Fruit fly (Drosophila melanogaster): ENCODE results near the gene Prp31.

DNA sequence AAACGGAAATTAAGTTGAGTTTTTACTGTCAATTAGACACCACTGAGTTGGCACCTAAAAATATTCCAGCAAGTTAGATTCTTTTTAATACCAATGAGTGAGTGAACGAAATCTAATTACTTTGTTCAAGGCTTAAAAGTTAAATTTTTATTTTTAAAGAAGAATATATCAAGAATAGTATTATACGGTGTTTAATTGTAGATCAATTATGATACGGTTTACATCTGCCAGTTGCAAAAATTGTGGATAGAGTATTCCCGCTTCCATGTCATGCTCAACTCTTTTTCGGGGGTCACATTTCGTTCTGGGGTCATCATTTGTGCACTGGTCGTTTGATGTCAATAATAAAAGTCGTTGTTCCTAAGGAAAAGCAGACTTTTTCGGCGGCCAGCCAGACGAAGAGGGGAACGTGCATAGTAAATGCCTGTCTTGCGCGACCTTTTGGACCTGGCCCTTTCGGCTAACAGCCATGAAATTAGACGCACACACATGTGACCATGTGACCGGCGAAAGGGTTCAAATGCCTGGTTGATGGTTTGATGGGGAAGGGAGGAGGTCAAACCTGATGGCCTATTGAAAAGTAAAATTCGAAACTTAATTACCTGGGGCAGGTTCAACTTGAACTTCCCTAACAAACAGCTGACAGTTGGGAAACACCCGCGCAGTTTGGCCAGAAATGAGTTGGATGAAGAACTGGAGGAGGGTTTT is 41.5 kb downstream of the Prp31 start:
- TF ChIP-seq Mnt (GFP tag; optimal IDR thresholded peaks at IDR 0.05) (no peak), CG12768 (GFP tag; optimal IDR thresholded peaks at IDR 0.05) (no peak), CG14711 (tag; optimal IDR thresholded peaks at IDR 0.05) (no peak), kay (GFP tag; ENCODE audit: borderline replicate concordance) (no peak), CG11617 (GFP tag; optimal IDR thresholded peaks at IDR 0.05) (no peak), CG33017 (tag; optimal IDR thresholded peaks at IDR 0.05) (no peak), Clk (GFP tag; optimal IDR thresholded peaks at IDR 0.05) (no peak), CG1620 (GFP tag; optimal IDR thresholded peaks at IDR 0.05) (no peak), pad (GFP tag; optimal IDR thresholded peaks at IDR 0.05) (no peak), Hr96 (GFP tag; optimal IDR thresholded peaks at IDR 0.05) (no peak)
